Worm (Caenorhabditis elegans) whole organism, L2 larva: ENCODE data around the gene ZC404.1.

Experiments
- C34F6.9 ChIP-seq: fragments of 150-350 bp; optimal IDR thresholded peaks from 2 replicates; lab custom pipeline; 2014; ENCODE audit warnings: missing biosample characterization, missing genetic modification characterization
- F13H6.1 ChIP-seq: sonication (generic microtip); optimal IDR thresholded peaks from 2 replicates; lab custom pipeline; 2016; ENCODE audit warnings: missing genetic modification characterization, missing compliant biosample characterization
- Y55F3AM.14 ChIP-seq: fragments of 200-800 bp; sonication (Bioruptor generic); optimal IDR thresholded peaks from 2 replicates; lab custom pipeline; 2018; ENCODE audit warnings: mild to moderate bottlenecking, missing genetic modification characterization, missing compliant biosample characterization
- ZK546.5 ChIP-seq: sonication (generic microtip); optimal IDR thresholded peaks from 2 replicates; lab custom pipeline; 2017; ENCODE audit warnings: missing biosample characterization, missing genetic modification characterization
- aly-2 ChIP-seq: fragments of 150-350 bp; optimal IDR thresholded peaks from 2 replicates; lab custom pipeline; 2014; ENCODE audit warnings: missing biosample characterization, missing genetic modification characterization
- ama-1 ChIP-seq: fragments of 150-350 bp; optimal IDR thresholded peaks from 2 replicates; lab custom pipeline; 2018; ENCODE audit warnings: inconsistent platforms
- blmp-1 ChIP-seq: sonication (generic microtip); optimal IDR thresholded peaks from 2 replicates; lab custom pipeline; 2017; ENCODE audit warnings: missing genetic modification characterization, mild to moderate bottlenecking, missing compliant biosample characterization, antibody characterized with exemption, moderate library complexity; ENCODE audit not compliant: insufficient read depth
- ceh-16 ChIP-seq: fragments of 150-350 bp; optimal IDR thresholded peaks from 2 replicates; lab custom pipeline; 2014; ENCODE audit warnings: missing biosample characterization, missing genetic modification characterization
- ceh-82 ChIP-seq: fragments of 150-350 bp; optimal IDR thresholded peaks from 2 replicates; lab custom pipeline; 2014; ENCODE audit warnings: missing biosample characterization, missing genetic modification characterization
- crh-2 ChIP-seq: sonication (generic microtip); optimal IDR thresholded peaks from 2 replicates; lab custom pipeline; 2017; ENCODE audit warnings: missing biosample characterization, missing genetic modification characterization
- dmd-4 ChIP-seq: sonication (generic microtip); optimal IDR thresholded peaks from 2 replicates; lab custom pipeline; 2017; ENCODE audit warnings: missing biosample characterization, missing genetic modification characterization
- egl-27 ChIP-seq: sonication (generic microtip); optimal IDR thresholded peaks from 3 replicates; lab custom pipeline; 2017; ENCODE audit warnings: missing biosample characterization, missing genetic modification reagents, missing genetic modification characterization
- elt-3 ChIP-seq: sonication (generic microtip); optimal IDR thresholded peaks from 2 replicates; lab custom pipeline; 2017; ENCODE audit warnings: missing biosample characterization, missing genetic modification characterization
- lin-13 ChIP-seq: fragments of 150-350 bp; optimal IDR thresholded peaks from 2 replicates; lab custom pipeline; 2014; ENCODE audit warnings: missing biosample characterization, missing genetic modification reagents, missing genetic modification characterization
- lin-39 ChIP-seq: fragments of 150-350 bp; optimal IDR thresholded peaks from 2 replicates; lab custom pipeline; 2014; ENCODE audit warnings: missing biosample characterization, missing genetic modification reagents, missing genetic modification characterization
- lsy-2 ChIP-seq, 2 experiments: fragments of 150-350 bp in 1 of 2; sonication (generic microtip) in 1 of 2; optimal IDR thresholded peaks; 2 replicates each; lab custom pipeline; 2014 to 2017; ENCODE audit warnings: missing biosample characterization in 2 of 2, missing genetic modification characterization in 2 of 2
- mab-5 ChIP-seq: fragments of 150-350 bp; optimal IDR thresholded peaks from 2 replicates; lab custom pipeline; 2014; ENCODE audit warnings: missing biosample characterization, missing genetic modification characterization
- mbf-1 ChIP-seq: sonication (generic microtip); optimal IDR thresholded peaks from 2 replicates; lab custom pipeline; 2017; ENCODE audit warnings: missing biosample characterization, missing genetic modification characterization
- nhr-10 ChIP-seq: sonication (generic microtip); optimal IDR thresholded peaks from 2 replicates; lab custom pipeline; 2017; ENCODE audit warnings: missing biosample characterization, missing genetic modification characterization
- nhr-11 ChIP-seq: fragments of 150-350 bp; optimal IDR thresholded peaks from 2 replicates; lab custom pipeline; 2014; ENCODE audit warnings: missing biosample characterization, missing genetic modification characterization
- nhr-129 ChIP-seq: fragments of 150-350 bp; optimal IDR thresholded peaks from 2 replicates; lab custom pipeline; 2014; ENCODE audit warnings: missing biosample characterization, missing genetic modification characterization
- nhr-23 ChIP-seq: fragments of 150-350 bp; optimal IDR thresholded peaks from 2 replicates; lab custom pipeline; 2014; ENCODE audit warnings: missing biosample characterization, missing genetic modification reagents, missing genetic modification characterization
- nhr-77 ChIP-seq: fragments of 150-350 bp; optimal IDR thresholded peaks from 2 replicates; lab custom pipeline; 2014; ENCODE audit warnings: missing biosample characterization, missing genetic modification characterization
- peb-1 ChIP-seq: fragments of 150-350 bp; optimal IDR thresholded peaks from 2 replicates; lab custom pipeline; 2014; ENCODE audit warnings: missing biosample characterization, missing genetic modification characterization
- skn-1 ChIP-seq: sonication (generic microtip); optimal IDR thresholded peaks from 2 replicates; lab custom pipeline; 2017; ENCODE audit warnings: missing biosample characterization, missing genetic modification characterization
- sma-9 ChIP-seq, 2 experiments: fragments of 150-350 bp in 1 of 2; sonication (generic microtip) in 1 of 2; optimal IDR thresholded peaks; 2 replicates each; lab custom pipeline; 2014 to 2016; ENCODE audit warnings: missing genetic modification characterization in 2 of 2, mild to moderate bottlenecking in 1 of 2, missing biosample characterization in 1 of 2, missing compliant biosample characterization in 1 of 2, missing genetic modification reagents in 1 of 2, moderate library complexity in 1 of 2
- snpc-4 ChIP-seq: fragments of 150-350 bp; optimal IDR thresholded peaks from 2 replicates; lab custom pipeline; 2014; ENCODE audit warnings: missing biosample characterization, missing genetic modification characterization
- unc-55 ChIP-seq: fragments of 150-350 bp; sonication (generic microtip); optimal IDR thresholded peaks from 3 replicates; lab custom pipeline; 2014; ENCODE audit warnings: missing biosample characterization, missing genetic modification reagents, missing genetic modification characterization
- ztf-1 ChIP-seq: fragments of 200-800 bp; sonication (Bioruptor generic); conservative IDR thresholded peaks from 2 replicates; pipeline ENCODE4 v1.3.6; 2022; ENCODE audit warnings: missing genetic modification characterization, missing compliant biosample characterization
- ztf-4 ChIP-seq: fragments of 150-350 bp; optimal IDR thresholded peaks from 2 replicates; lab custom pipeline; 2014; ENCODE audit warnings: missing biosample characterization, missing genetic modification characterization

The ZC404.1 gene

DNA sequence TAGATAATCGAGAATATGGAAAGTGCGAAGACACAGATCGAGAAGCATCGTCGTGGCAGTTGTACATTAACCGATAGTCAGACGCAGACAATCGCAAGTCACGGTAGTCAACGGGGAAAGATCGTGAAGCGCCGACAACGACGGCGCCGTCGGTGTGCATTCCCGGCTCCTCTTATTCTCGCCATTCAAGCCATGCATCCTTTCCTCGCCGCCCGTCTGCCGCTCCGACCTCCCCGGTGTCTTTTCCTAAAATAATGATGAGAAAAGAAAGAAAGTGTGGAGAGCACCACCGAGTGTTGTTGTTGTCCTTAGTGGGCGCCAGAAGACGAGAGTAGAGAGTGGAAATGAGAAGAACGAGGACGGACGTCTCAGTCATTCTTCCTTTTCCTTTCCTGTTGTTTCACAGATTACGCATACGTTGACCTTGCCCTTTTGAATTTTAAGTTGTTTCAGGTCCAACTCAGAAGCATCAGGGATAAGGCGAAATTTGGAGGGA lies at the start of gene ZC404.1:
Gene ZC404.1 (plus strand): TSS at position 446 of the 496 bp plus-strand sequence.
- TF ChIP-seq ceh-16 (tag; lab: Kevin White, UChicago) (peak; percentile 27), snpc-4 (tag; lab: Kevin White, UChicago) (peak; percentile 62), nhr-129 (tag; lab: Kevin White, UChicago) (peak; percentile 6), unc-55 (GFP tag; lab: Kevin White, UChicago) (peak; percentile 38), mbf-1 (tag; lab: Kevin White, UChicago) (no peak), F13H6.1 (tag; lab: Kevin White, UChicago) (peak; percentile 34), C34F6.9 (tag; lab: Kevin White, UChicago) (no peak)

DNA sequence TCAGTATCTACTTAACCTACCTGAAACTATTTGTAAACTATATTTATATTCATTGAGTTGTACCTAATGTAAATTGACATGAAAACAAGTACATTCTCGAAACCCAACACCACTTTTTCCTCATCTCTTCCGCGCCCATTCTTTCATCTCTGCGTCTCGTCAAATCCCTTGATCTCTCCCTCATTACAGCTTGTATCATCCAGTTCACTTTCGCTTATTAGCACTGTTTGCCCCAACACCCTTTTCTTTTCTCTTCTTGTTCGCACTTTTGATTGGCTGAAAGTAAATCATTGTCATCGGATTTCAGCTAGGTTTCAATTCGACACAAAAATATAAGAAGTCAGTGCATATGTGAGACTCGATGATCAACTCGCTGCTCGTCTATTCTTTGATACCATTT lies 49.2 kb upstream of the ZC404.1 start, which contains the start of gene T25F10.3:
Gene T25F10.3 (plus strand): TSS at position 308 of the 400 bp plus-strand sequence.
- TF ChIP-seq nhr-129 (tag; lab: Kevin White, UChicago) (no peak), blmp-1 (tag; lab: Kevin White, UChicago) (peak; percentile 88), ztf-4 (tag; lab: Kevin White, UChicago) (no peak)

DNA sequence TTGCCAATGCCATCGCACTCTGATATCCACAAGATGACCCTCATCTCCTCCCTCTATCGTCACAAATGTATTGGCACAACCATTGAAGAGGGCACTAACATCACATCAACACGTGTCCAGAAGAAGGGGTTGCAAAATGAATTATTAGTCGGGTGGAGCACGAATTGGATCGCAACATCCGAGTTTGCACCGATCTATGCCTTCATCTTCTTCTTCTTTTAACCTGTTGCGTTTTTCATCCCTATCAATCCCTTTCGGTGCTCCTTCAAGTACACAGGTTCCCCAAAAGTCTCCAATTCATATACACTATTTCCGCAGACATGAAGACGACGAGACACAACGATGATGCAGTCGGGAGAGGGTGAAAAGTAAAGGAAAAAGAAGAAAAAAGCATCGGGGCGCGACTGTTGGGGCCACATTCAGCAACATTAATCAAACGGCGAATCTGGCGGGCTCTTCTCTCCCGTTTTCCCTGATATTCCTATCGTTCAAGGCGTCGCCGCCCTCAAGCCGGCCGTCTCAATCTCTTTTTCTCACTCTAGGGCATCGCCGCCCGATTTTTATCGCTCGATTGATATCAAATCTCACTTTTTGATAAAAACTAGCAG lies 42.4 kb upstream of the ZC404.1 start:
- TF ChIP-seq sma-9 (GFP tag; optimal IDR thresholded peaks at IDR 0.05; lab: Kevin White, UChicago) (peak; percentile 52), sma-9 (tag; optimal IDR thresholded peaks at IDR 0.05; lab: Kevin White, UChicago) (no peak), mbf-1 (tag; lab: Kevin White, UChicago) (no peak), Y55F3AM.14 (no peak), ztf-1 (GFP tag; lab: Robert Waterston, UW) (no peak), F13H6.1 (tag; lab: Kevin White, UChicago) (peak; percentile 46), mab-5 (tag; lab: Kevin White, UChicago) (peak; percentile 34), nhr-129 (tag; lab: Kevin White, UChicago) (peak; percentile 34)

- TF ChIP-seq ZK546.5 (tag; lab: Kevin White, UChicago) (no peak), aly-2 (no peak), peb-1 (tag; lab: Kevin White, UChicago) (no peak), crh-2 (tag; lab: Kevin White, UChicago) (no peak), mab-5 (tag; lab: Kevin White, UChicago) (no peak), egl-27 (tag; lab: Kevin White, UChicago) (no peak), ceh-82 (tag; lab: Kevin White, UChicago) (no peak), nhr-11 (no peak), Y55F3AM.14 (no peak), lin-13 (GFP tag; lab: Kevin White, UChicago) (no peak), blmp-1 (tag; lab: Kevin White, UChicago) (no peak), nhr-129 (tag; lab: Kevin White, UChicago) (no peak), unc-55 (GFP tag; lab: Kevin White, UChicago) (no peak), nhr-23 (no peak), ztf-4 (tag; lab: Kevin White, UChicago) (no peak), dmd-4 (tag; lab: Kevin White, UChicago) (no peak), ceh-16 (tag; lab: Kevin White, UChicago) (no peak), nhr-77 (no peak)
- TF ChIP-seq, all 48 proteins: peak for 0
Observed at ce11 chrV:6753257-6753656, 40.7 kb upstream of the ZC404.1 start.

ce11 chrV:6758017-6758416 lies 36.0 kb upstream of the ZC404.1 start, which contains the start of gene dbl-1:
TSS of gene dbl-1 (plus strand) at chrV:6758135.
- no peak for TF ChIP-seq elt-3 (tag; lab: Kevin White, UChicago)

- TF ChIP-seq ama-1 (no peak), skn-1 (tag; lab: Kevin White, UChicago) (no peak), aly-2 (no peak), lin-39 (tag; lab: Kevin White, UChicago) (no peak), nhr-77 (no peak), egl-27 (tag; lab: Kevin White, UChicago) (no peak), elt-3 (tag; lab: Kevin White, UChicago) (no peak), ztf-1 (GFP tag; lab: Robert Waterston, UW) (no peak), mab-5 (tag; lab: Kevin White, UChicago) (no peak), nhr-129 (tag; lab: Kevin White, UChicago) (no peak), lsy-2 (tag; optimal IDR thresholded peaks at IDR 0.05; lab: Kevin White, UChicago) (no peak), nhr-10 (tag; lab: Kevin White, UChicago) (no peak)
Observed at ce11 chrV:6762361-6762760, 31.6 kb upstream of the ZC404.1 start, which contains the start of gene T25F10.4. TSS of gene T25F10.4 (minus strand) at chrV:6762461.
